Fruit fly (Drosophila melanogaster): Measurements from ENCODE around the gene Nepl3.

Nepl3 gene

dm6 chr2L:5052367-5052914 lies 5.6 kb downstream of the Nepl3 start, which contains the start of gene senju:
Gene senju, plus strand, starts transcription at chr2L:5052843.
- TF ChIP-seq CTCF (optimal IDR thresholded peaks at IDR 0.05), result peak in 1 of 2 experiments; percentile 1
- TF ChIP-seq CG8478 (optimal IDR thresholded peaks at IDR 0.05), result no peak

- no peak for TF ChIP-seq CTCF (optimal IDR thresholded peaks at IDR 0.05)
- no peak for TF ChIP-seq CG8478 (optimal IDR thresholded peaks at IDR 0.05)
Observed at dm6 chr2L:5050825-5051224, 7.2 kb downstream of the Nepl3 start, which contains the start of gene CG9121. Gene CG9121, minus strand, starts transcription at chr2L:5051062.

dm6 chr2L:5049974-5050373 lies 8.1 kb downstream of the Nepl3 start:
- TF ChIP-seq CTCF (optimal IDR thresholded peaks at IDR 0.05) (no peak), CG8478 (optimal IDR thresholded peaks at IDR 0.05) (no peak)

dm6 chr2L:5046261-5046660 lies 11.8 kb downstream of the Nepl3 start:
- TF ChIP-seq CTCF (optimal IDR thresholded peaks at IDR 0.05) (no peak), CG8478 (optimal IDR thresholded peaks at IDR 0.05) (no peak)

dm6 chr2L:5044892-5045619 lies 13.0 kb downstream of the Nepl3 start:
- TF ChIP-seq CTCF (optimal IDR thresholded peaks at IDR 0.05) (no peak), CG8478 (optimal IDR thresholded peaks at IDR 0.05) (no peak)

- TF ChIP-seq CTCF (optimal IDR thresholded peaks at IDR 0.05) (no peak), CG8478 (optimal IDR thresholded peaks at IDR 0.05) (no peak)
Observed at dm6 chr2L:5044361-5044891, 13.6 kb downstream of the Nepl3 start, which contains the start of gene CG31650. Gene CG31650, minus strand, starts transcription at chr2L:5044712.

dm6 chr2L:5043495-5044146 lies 14.4 kb downstream of the Nepl3 start:
- TF ChIP-seq CTCF (optimal IDR thresholded peaks at IDR 0.05) (no peak), CG8478 (optimal IDR thresholded peaks at IDR 0.05) (no peak)

dm6 chr2L:5043043-5043442 lies 15.0 kb downstream of the Nepl3 start, which contains the start of the genes CG33995, CG44000 and CG44001:
Gene CG33995, plus strand, starts transcription at chr2L:5043270.
Gene CG44000, plus strand, starts transcription at chr2L:5043270.
Gene CG44001, plus strand, starts transcription at chr2L:5043270.
- TF ChIP-seq CTCF (optimal IDR thresholded peaks at IDR 0.05) (peak in 1 of 2 experiments; percentile 23), CG8478 (optimal IDR thresholded peaks at IDR 0.05) (no peak)

- TF ChIP-seq CTCF (optimal IDR thresholded peaks at IDR 0.05) (no peak), CG8478 (optimal IDR thresholded peaks at IDR 0.05) (no peak)
Observed at dm6 chr2L:5042076-5042475, 16.0 kb downstream of the Nepl3 start.

dm6 chr2L:5037402-5037860 lies 20.6 kb downstream of the Nepl3 start, which contains the start of the genes CG14042 and SP555:
Gene CG14042, plus strand, starts transcription at chr2L:5037709.
Gene SP555, plus strand, starts transcription at chr2L:5037709.
- no peak for TF ChIP-seq CTCF (optimal IDR thresholded peaks at IDR 0.05)
- no peak for TF ChIP-seq CG8478 (optimal IDR thresholded peaks at IDR 0.05)

- TF ChIP-seq CTCF (optimal IDR thresholded peaks at IDR 0.05), result peak; percentile 87 to 88
- no peak for TF ChIP-seq CG8478 (optimal IDR thresholded peaks at IDR 0.05)
Observed at dm6 chr2L:5036120-5036519, 21.9 kb downstream of the Nepl3 start.

dm6 chr2L:5031886-5032285 lies 26.2 kb downstream of the Nepl3 start:
- TF ChIP-seq CG8478 (optimal IDR thresholded peaks at IDR 0.05) (no peak), CTCF (optimal IDR thresholded peaks at IDR 0.05) (no peak)

dm6 chr2L:5031399-5031798 lies 26.6 kb downstream of the Nepl3 start:
- TF ChIP-seq CG8478 (optimal IDR thresholded peaks at IDR 0.05) (no peak), CTCF (optimal IDR thresholded peaks at IDR 0.05) (no peak)

- TF ChIP-seq CTCF (optimal IDR thresholded peaks at IDR 0.05), result no peak
- TF ChIP-seq CG8478 (optimal IDR thresholded peaks at IDR 0.05), result no peak
Observed at dm6 chr2L:5030535-5030934, 27.5 kb downstream of the Nepl3 start.

dm6 chr2L:5029809-5030108 lies 28.3 kb downstream of the Nepl3 start:
- TF ChIP-seq CG8478 (optimal IDR thresholded peaks at IDR 0.05) (no peak), CTCF (optimal IDR thresholded peaks at IDR 0.05) (no peak)
